Worm (Caenorhabditis elegans) whole organism, young adult: ENCODE results near the gene sorf-1.

Experiments
- aptf-2 ChIP-seq: fragments of 200-800 bp; sonication (Bioruptor generic); conservative IDR thresholded peaks from 2 replicates; pipeline ENCODE4 v1.3.6; 2022; ENCODE audit warnings: missing genetic modification reagents, missing genetic modification characterization, missing compliant biosample characterization
- attf-6 ChIP-seq: fragments of 200-800 bp; sonication (Bioruptor generic); IDR thresholded peaks from 2 replicates; pipeline ENCODE4 v1.3.6; 2022; ENCODE audit warnings: missing genetic modification reagents, missing genetic modification characterization, missing compliant biosample characterization
- ets-4 ChIP-seq: fragments of 200-800 bp; sonication (Bioruptor generic); optimal IDR thresholded peaks from 2 replicates; lab custom pipeline; 2018; ENCODE audit warnings: mild to moderate bottlenecking, missing genetic modification characterization, missing compliant biosample characterization
- gei-17 ChIP-seq: fragments of 200-800 bp; sonication (Bioruptor generic); optimal IDR thresholded peaks from 2 replicates; lab custom pipeline; 2018; ENCODE audit warnings: mild to moderate bottlenecking, missing genetic modification characterization, missing compliant biosample characterization
- snpc-4 ChIP-seq, 5 experiments: fragments of 150-350 bp in 1 of 5; sonication (generic microtip) in 4 of 5; optimal IDR thresholded peaks; 2 replicates each; lab custom pipeline; 2014 to 2018; ENCODE audit warnings: missing genetic modification characterization in 5 of 5, missing biosample characterization in 3 of 5, antibody characterized with exemption in 2 of 5, mild to moderate bottlenecking in 2 of 5, missing compliant biosample characterization in 2 of 5, missing genotype in 2 of 5, moderate library complexity in 2 of 5, missing genetic modification reagents in 1 of 5

ce11 chrX:3385362-3385761, 6.3 kb upstream of the sorf-1 start, which contains the start of gene acp-1:
- TF ChIP-seq gei-17 (GFP tag; lab: Kevin White, UChicago) (no peak), snpc-4 (GFP tag; optimal IDR thresholded peaks at IDR 0.05; lab: Kevin White, UChicago) (no peak), snpc-4 (tag; optimal IDR thresholded peaks at IDR 0.05; lab: Kevin White, UChicago) (no peak), ets-4 (GFP tag; lab: Kevin White, UChicago) (no peak), attf-6 (GFP tag; lab: Robert Waterston, UW) (no peak), aptf-2 (GFP tag; lab: Robert Waterston, UW) (no peak)
